Worm (Caenorhabditis elegans): ENCODE data around the gene sru-48.

Gene sru-48

DNA sequence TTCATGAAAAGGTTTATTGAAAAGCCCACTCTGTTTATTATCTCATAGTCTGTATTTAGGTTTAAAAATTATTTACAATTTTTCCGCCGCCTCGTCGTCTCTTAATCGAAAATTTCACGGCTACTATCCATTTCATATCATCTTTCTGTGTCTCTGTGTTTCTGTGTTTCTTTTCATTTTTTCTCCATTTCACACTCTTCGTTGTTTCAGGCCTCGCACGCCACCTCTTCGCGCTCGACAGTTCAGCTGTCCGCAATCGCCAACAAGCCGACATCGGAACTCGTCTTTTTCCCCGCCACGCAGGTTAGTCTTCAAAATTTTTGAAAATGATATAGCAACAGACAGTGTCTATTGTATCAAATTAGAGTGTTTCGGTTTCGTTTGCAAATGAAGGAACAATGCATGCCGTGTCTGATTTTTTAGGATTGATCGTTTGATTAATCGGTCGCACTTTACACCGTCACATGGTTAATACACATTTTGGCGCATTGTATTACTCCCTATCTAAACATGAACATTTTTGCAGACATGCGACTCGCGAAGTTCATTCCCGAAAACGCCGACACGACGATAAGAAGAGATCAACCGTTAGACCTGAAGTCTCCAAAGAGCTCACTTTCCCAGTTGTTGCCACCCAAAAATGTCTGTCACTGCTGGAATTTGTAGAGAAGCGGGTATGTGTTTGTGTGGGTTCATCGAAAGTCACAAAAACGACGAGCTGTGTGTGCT lies 31.1 kb downstream of the sru-48 start:
- TF ChIP-seq ceh-16 (tag; optimal IDR thresholded peaks at IDR 0.05) (no peak), fkh-2 (tag; optimal IDR thresholded peaks at IDR 0.05) (no peak), mdl-1 (tag; optimal IDR thresholded peaks at IDR 0.05) (no peak), elt-2 (tag; optimal IDR thresholded peaks at IDR 0.05) (peak; percentile 66), hmg-11 (tag; optimal IDR thresholded peaks at IDR 0.05) (no peak)

DNA sequence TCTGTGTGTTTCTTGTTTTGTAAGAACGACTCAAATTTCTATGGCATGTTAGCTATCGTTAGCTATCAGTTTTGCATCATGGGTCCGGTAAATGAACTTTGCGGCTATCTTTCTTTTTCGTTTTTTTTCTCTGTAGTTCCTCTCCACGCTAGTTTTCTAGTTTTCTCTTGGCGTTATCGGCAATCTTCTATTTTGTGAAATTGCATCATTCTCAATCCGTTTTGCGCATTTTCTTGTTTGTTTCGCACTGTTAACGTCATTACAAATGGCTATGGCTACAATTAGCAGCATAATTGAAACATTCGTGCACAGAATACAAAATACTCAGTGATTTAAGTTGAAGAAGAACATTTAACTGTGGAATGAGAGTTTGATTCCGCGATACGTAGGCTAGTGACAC lies 33.1 kb downstream of the sru-48 start:
- TF ChIP-seq ceh-82 (tag; optimal IDR thresholded peaks at IDR 0.05): no peak
- no peak for TF ChIP-seq nfya-1 (tag; optimal IDR thresholded peaks at IDR 0.05; ENCODE audit: insufficient read depth)
- no peak for TF ChIP-seq ZK546.5 (tag; optimal IDR thresholded peaks at IDR 0.05)
- TF ChIP-seq pha-4 (tag; optimal IDR thresholded peaks at IDR 0.05): no peak
- no peak for TF ChIP-seq ceh-9 (tag; optimal IDR thresholded peaks at IDR 0.05)
- no peak for TF ChIP-seq zag-1 (tag; optimal IDR thresholded peaks at IDR 0.05)
- no peak for TF ChIP-seq sea-2 (GFP tag; optimal IDR thresholded peaks at IDR 0.05)
- no peak for TF ChIP-seq nhr-25 (tag; optimal IDR thresholded peaks at IDR 0.05)
- no peak for TF ChIP-seq nhr-12 (tag; optimal IDR thresholded peaks at IDR 0.05)
- no peak for TF ChIP-seq lsy-12 (tag; optimal IDR thresholded peaks at IDR 0.05)
- TF ChIP-seq snpc-4 (tag; optimal IDR thresholded peaks at IDR 0.05): no peak
- no peak for TF ChIP-seq hmg-11 (tag; optimal IDR thresholded peaks at IDR 0.05)
- TF ChIP-seq mml-1 (tag; optimal IDR thresholded peaks at IDR 0.05): no peak
- TF ChIP-seq skn-1 (tag; optimal IDR thresholded peaks at IDR 0.05): no peak
- no peak for TF ChIP-seq mdl-1 (tag; optimal IDR thresholded peaks at IDR 0.05)
- TF ChIP-seq fos-1 (tag; optimal IDR thresholded peaks at IDR 0.05): no peak
- no peak for TF ChIP-seq nhr-11 (tag; optimal IDR thresholded peaks at IDR 0.05)
- TF ChIP-seq elt-2 (tag; optimal IDR thresholded peaks at IDR 0.05): no peak
- TF ChIP-seq nhr-76 (tag; optimal IDR thresholded peaks at IDR 0.05): no peak
- no peak for TF ChIP-seq lin-39 (tag; optimal IDR thresholded peaks at IDR 0.05)

DNA sequence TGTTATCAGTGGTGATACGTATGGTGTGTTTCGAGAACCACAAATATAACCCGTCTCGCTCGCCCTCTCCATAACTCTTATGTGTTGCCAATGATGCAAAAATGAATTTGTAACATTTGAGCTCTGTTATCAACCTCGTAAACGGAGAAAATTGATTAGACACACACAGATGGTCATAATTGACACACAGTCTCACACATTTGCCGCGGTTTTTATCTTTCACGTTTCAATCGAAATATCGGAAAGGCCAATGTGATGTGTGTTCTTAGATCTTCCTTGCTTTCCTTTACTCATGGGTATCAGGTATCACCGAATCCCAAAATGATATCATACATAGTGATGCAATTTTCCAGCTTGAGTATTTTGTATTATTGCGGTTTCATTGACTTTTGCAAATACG lies 33.6 kb downstream of the sru-48 start:
- no peak for TF ChIP-seq ama-1 (optimal IDR thresholded peaks at IDR 0.05)
- peak; percentile 8 for TF ChIP-seq skn-1 (tag; optimal IDR thresholded peaks at IDR 0.05)
- TF ChIP-seq jun-1 (tag; optimal IDR thresholded peaks at IDR 0.05): peak; percentile 47
- peak; percentile 98 for TF ChIP-seq elt-2 (tag; optimal IDR thresholded peaks at IDR 0.05)
- TF ChIP-seq ceh-28 (tag; optimal IDR thresholded peaks at IDR 0.05): peak; percentile 29
- peak; percentile 24 for TF ChIP-seq pha-4 (tag; optimal IDR thresholded peaks at IDR 0.05)
- peak; percentile 98 for TF ChIP-seq pqm-1 (tag; optimal IDR thresholded peaks at IDR 0.05)
- no peak for TF ChIP-seq elt-1 (tag; optimal IDR thresholded peaks at IDR 0.05)
- TF ChIP-seq nhr-43 (tag; optimal IDR thresholded peaks at IDR 0.05; ENCODE audit: poor library complexity, severe bottlenecking): peak; percentile 66
- no peak for TF ChIP-seq ceh-82 (tag; optimal IDR thresholded peaks at IDR 0.05)

DNA sequence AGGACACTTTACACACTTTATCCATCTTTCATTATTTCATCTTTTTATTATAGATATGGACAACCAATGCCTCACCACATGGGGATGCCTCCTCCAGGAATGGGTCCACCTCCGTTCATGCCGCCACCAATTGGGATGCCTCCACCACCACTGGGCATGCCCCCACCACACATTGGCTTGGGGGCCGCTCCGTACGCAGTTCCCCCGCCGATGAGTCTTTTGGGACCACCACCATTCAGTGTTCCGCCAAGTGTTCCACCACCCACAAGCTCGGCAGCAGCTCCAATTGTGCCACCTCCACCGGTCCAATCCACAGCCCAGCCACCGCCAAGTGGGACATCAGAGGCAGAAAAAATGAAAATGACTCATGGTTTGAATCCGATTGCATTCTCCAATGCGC lies 34.8 kb downstream of the sru-48 start:
- TF ChIP-seq eor-1 (tag; optimal IDR thresholded peaks at IDR 0.05): no peak
- no peak for TF ChIP-seq nhr-11 (tag; optimal IDR thresholded peaks at IDR 0.05)
- no peak for TF ChIP-seq nhr-12 (tag; optimal IDR thresholded peaks at IDR 0.05)
- TF ChIP-seq nhr-237 (tag; optimal IDR thresholded peaks at IDR 0.05): no peak
- no peak for TF ChIP-seq aly-2 (tag; optimal IDR thresholded peaks at IDR 0.05)
- TF ChIP-seq lin-39 (tag; optimal IDR thresholded peaks at IDR 0.05): no peak
- TF ChIP-seq nhr-23 (tag; optimal IDR thresholded peaks at IDR 0.05): no peak
- no peak for TF ChIP-seq jun-1 (tag; optimal IDR thresholded peaks at IDR 0.05)
- no peak for TF ChIP-seq nhr-67 (tag; optimal IDR thresholded peaks at IDR 0.05)
- TF ChIP-seq pha-4 (tag; optimal IDR thresholded peaks at IDR 0.05): no peak
- TF ChIP-seq nhr-43 (tag; optimal IDR thresholded peaks at IDR 0.05; ENCODE audit: poor library complexity, severe bottlenecking): no peak
- no peak for TF ChIP-seq unc-62 (GFP tag; optimal IDR thresholded peaks at IDR 0.05)
- TF ChIP-seq ama-1 (optimal IDR thresholded peaks at IDR 0.05): no peak

DNA sequence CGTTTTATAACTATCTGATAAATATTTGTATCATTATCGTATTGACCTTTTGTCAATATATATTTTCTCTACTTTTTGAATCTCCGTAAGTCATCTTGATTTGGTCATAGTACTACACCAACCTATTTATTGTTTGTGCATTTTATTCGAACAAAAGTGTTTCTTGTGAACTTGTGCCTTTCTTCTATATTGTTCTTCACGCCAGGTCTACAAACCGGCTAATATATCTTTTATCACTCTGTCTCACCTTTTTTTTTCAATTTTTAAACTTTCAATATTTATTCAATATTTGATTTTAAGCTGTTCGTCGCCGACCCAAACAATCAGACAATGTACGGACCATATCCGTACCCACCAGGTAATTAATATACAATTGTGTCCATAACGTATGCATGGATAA lies 36.1 kb downstream of the sru-48 start, which contains the start of gene hrpa-2:
Gene hrpa-2 (plus strand): TSS at position 301 of the 400 bp plus-strand sequence.
- TF ChIP-seq nfya-1 (tag; optimal IDR thresholded peaks at IDR 0.05; ENCODE audit: insufficient read depth): no peak
